Worm (Caenorhabditis elegans) whole organism, late embryonic: ENCODE results near the gene W08A12.2.

ENCODE experiments used
- ama-1 ChIP-seq: fragments of 150-350 bp; optimal IDR thresholded peaks from 2 replicates; lab custom pipeline; 2014
- ceh-34 ChIP-seq: sonication (generic microtip); optimal IDR thresholded peaks from 2 replicates; lab custom pipeline; 2016; ENCODE audit warnings: mild to moderate bottlenecking, missing genetic modification characterization, missing compliant biosample characterization
- mec-3 ChIP-seq: sonication (generic microtip); optimal IDR thresholded peaks from 2 replicates; lab custom pipeline; 2016; ENCODE audit warnings: borderline replicate concordance, missing genetic modification characterization, missing compliant biosample characterization
- nfya-1 ChIP-seq: sonication (generic microtip); optimal IDR thresholded peaks from 2 replicates; lab custom pipeline; 2017; ENCODE audit warnings: missing genetic modification characterization, mild to moderate bottlenecking, missing compliant biosample characterization, antibody characterized with exemption, moderate library complexity
- pax-1 ChIP-seq: fragments of 150-350 bp; optimal IDR thresholded peaks from 2 replicates; lab custom pipeline; 2014; ENCODE audit warnings: missing biosample characterization, missing genetic modification characterization
- pha-2 ChIP-seq: sonication (generic microtip); optimal IDR thresholded peaks from 2 replicates; lab custom pipeline; 2017; ENCODE audit warnings: mild to moderate bottlenecking, missing genetic modification characterization, missing compliant biosample characterization
- pha-4 ChIP-seq: fragments of 150-350 bp; optimal IDR thresholded peaks from 2 replicates; lab custom pipeline; 2018; ENCODE audit warnings: missing biosample characterization, missing genetic modification reagents, missing genetic modification characterization
- pqm-1 ChIP-seq: sonication (generic microtip); optimal IDR thresholded peaks from 2 replicates; lab custom pipeline; 2016; ENCODE audit warnings: missing genetic modification characterization, missing compliant biosample characterization
- unc-3 ChIP-seq, 2 experiments: fragments of 200-800 bp in 1 of 2; sonication (Bioruptor generic) in 1 of 2; sonication (generic microtip) in 1 of 2; conservative IDR thresholded peaks in 1 of 2; optimal IDR thresholded peaks in 1 of 2; 2 replicates each; pipeline versions ENCODE4 v1.3.6 to Lab custom; 2016 to 2022; ENCODE audit warnings: missing compliant biosample characterization in 2 of 2, missing genetic modification characterization in 2 of 2, missing genetic modification reagents in 1 of 2
- unc-86 ChIP-seq: sonication (generic microtip); optimal IDR thresholded peaks from 2 replicates; lab custom pipeline; 2016; ENCODE audit warnings: missing genetic modification characterization, missing compliant biosample characterization

DNA sequence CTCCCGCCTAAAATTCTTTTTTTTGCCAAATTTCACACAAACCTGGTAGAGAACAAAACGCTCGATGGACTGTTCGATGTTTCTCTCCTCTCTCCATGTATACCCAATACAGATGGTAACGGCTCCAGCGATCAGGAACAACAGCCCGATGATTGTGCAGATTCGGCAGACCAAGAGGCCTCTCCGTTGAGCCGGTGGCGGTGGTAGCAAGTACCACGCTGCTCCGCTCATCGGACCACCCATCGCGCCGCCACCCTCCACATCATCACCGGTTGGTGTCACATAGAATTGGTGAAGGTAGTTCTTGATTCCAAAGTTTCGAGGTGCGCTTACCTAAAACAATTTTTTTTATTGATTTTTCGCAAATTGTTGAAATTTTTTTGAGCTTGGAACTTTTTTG, 29.1 kb upstream of the W08A12.2 start:
- TF ChIP-seq unc-86 (tag; lab: Kevin White, UChicago) (no peak), ama-1 (lab: Kevin White, UChicago) (no peak), nfya-1 (tag; lab: Kevin White, UChicago) (no peak), mec-3 (tag; lab: Kevin White, UChicago) (no peak), ceh-34 (no peak), unc-3 (GFP tag; conservative IDR thresholded peaks at IDR 0.05; lab: Robert Waterston, UW) (no peak), unc-3 (tag; optimal IDR thresholded peaks at IDR 0.05; lab: Kevin White, UChicago) (no peak), pax-1 (tag; lab: Kevin White, UChicago) (no peak), pha-2 (tag; lab: Kevin White, UChicago) (no peak), pha-4 (tag; lab: Kevin White, UChicago) (no peak), pqm-1 (tag; lab: Kevin White, UChicago) (no peak)
